Fruit fly (Drosophila melanogaster): ENCODE data around the gene CG42661.

The CG42661 gene

dm6 chr3L:7433325-7433827 is 31.9 kb upstream of the CG42661 start (continued):
- TF ChIP-seq klu (GFP tag; IDR thresholded peaks at IDR 0.05) = peak; percentile 41
- peak; percentile 27 for TF ChIP-seq Blimp-1 (GFP tag; optimal IDR thresholded peaks at IDR 0.05)
- peak; percentile 28 for TF ChIP-seq Asciz (GFP tag; optimal IDR thresholded peaks at IDR 0.05)
- TF ChIP-seq CG13424 (tag; optimal IDR thresholded peaks at IDR 0.05) = peak; percentile 13
- peak; percentile 28 for TF ChIP-seq CG13894 (tag; optimal IDR thresholded peaks at IDR 0.05)
- no peak for TF ChIP-seq CG17568 (GFP tag; optimal IDR thresholded peaks at IDR 0.05)
- no peak for TF ChIP-seq dm (GFP tag; optimal IDR thresholded peaks at IDR 0.05)
- TF ChIP-seq CG32532 (GFP tag; IDR thresholded peaks at IDR 0.05) = peak; percentile 61; the same call in 1 of the 2 replicates
- peak; percentile 30 for TF ChIP-seq CG1603 (tag; optimal IDR thresholded peaks at IDR 0.05)
- TF ChIP-seq CG4282 (GFP tag; optimal IDR thresholded peaks at IDR 0.05) = no peak
- peak; percentile 58 for TF ChIP-seq gem (tag; optimal IDR thresholded peaks at IDR 0.05)
- TF ChIP-seq phol (tag; optimal IDR thresholded peaks at IDR 0.05) = peak; percentile 52
- TF ChIP-seq nmo (GFP tag; optimal IDR thresholded peaks at IDR 0.05) = peak; percentile 15
- TF ChIP-seq CG10543 (GFP tag; optimal IDR thresholded peaks at IDR 0.05) = peak; percentile 49
- TF ChIP-seq dmrt11E (tag; optimal IDR thresholded peaks at IDR 0.05) = peak; percentile 38
- peak; percentile 96 for TF ChIP-seq crol (GFP tag; IDR thresholded peaks at IDR 0.05)
- peak; percentile 24 to 50 for TF ChIP-seq Trl (optimal IDR thresholded peaks at IDR 0.05)
- no peak for TF ChIP-seq Trl (GFP tag; optimal IDR thresholded peaks at IDR 0.05)
- peak; percentile 28 for TF ChIP-seq sd (tag; optimal IDR thresholded peaks at IDR 0.05)
- no peak for TF ChIP-seq pfk (GFP tag; optimal IDR thresholded peaks at IDR 0.05)
- peak; percentile 48; the same call in 1 of the 2 replicates for TF ChIP-seq Atf6 (GFP tag; IDR thresholded peaks at IDR 0.05)
- TF ChIP-seq row (GFP tag; IDR thresholded peaks at IDR 0.05) = peak; percentile 48; the same call in 1 of the 3 replicates
- TF ChIP-seq CG2889 (GFP tag; IDR thresholded peaks at IDR 0.05) = no peak
- peak; percentile 57; the same call in 1 of the 3 replicates for TF ChIP-seq CG2199 (GFP tag; IDR thresholded peaks at IDR 0.05)
- no peak for TF ChIP-seq so (GFP tag; IDR thresholded peaks at IDR 0.05)
- peak; percentile 13; the same call in 1 of the 2 replicates for TF ChIP-seq NFAT (GFP tag; IDR thresholded peaks at IDR 0.05)
- TF ChIP-seq z (GFP tag; IDR thresholded peaks at IDR 0.05) = peak; percentile 95
- TF ChIP-seq tgo (GFP tag; IDR thresholded peaks at IDR 0.05) = no peak; the same call in 2 of the 3 replicates
- peak; percentile 71 for TF ChIP-seq CG12769 (tag; optimal IDR thresholded peaks at IDR 0.05)
- TF ChIP-seq HmgZ (tag; optimal IDR thresholded peaks at IDR 0.05) = peak; percentile 27
- TF ChIP-seq CG8281 (tag; optimal IDR thresholded peaks at IDR 0.05) = peak; percentile 74
- peak; percentile 5; the same call in 1 of the 2 replicates for TF ChIP-seq amos (GFP tag; IDR thresholded peaks at IDR 0.05; ENCODE audit: partially characterized antibody)
- no peak for TF ChIP-seq CG6254 (GFP tag; optimal IDR thresholded peaks at IDR 0.05)
- TF ChIP-seq CG2678 (tag; optimal IDR thresholded peaks at IDR 0.05) = peak; percentile 48
- TF ChIP-seq vvl (GFP tag; IDR thresholded peaks at IDR 0.05) = peak; percentile 37; the same call in 1 of the 2 replicates
- peak; percentile 33 for TF ChIP-seq dmrt99B (tag; optimal IDR thresholded peaks at IDR 0.05)
- TF ChIP-seq CG1024 (GFP tag; IDR thresholded peaks at IDR 0.05) = 0 out of 2 replicates have a peak, but pooled peaks have one; percentile 3
- peak; percentile 34; the same call in 1 of the 2 replicates for TF ChIP-seq Adf1 (GFP tag; IDR thresholded peaks at IDR 0.05)
- peak; percentile 63 for TF ChIP-seq Drgx (GFP tag; IDR thresholded peaks at IDR 0.05)
- TF ChIP-seq lov (optimal IDR thresholded peaks at IDR 0.05) = no peak
- no peak for TF ChIP-seq lov (GFP tag; IDR thresholded peaks at IDR 0.05)
- peak; percentile 21 for TF ChIP-seq oc (tag; optimal IDR thresholded peaks at IDR 0.05)
- peak; percentile 59 for TF ChIP-seq CG10979 (tag; optimal IDR thresholded peaks at IDR 0.05)
- TF ChIP-seq CG32772 (GFP tag; IDR thresholded peaks at IDR 0.05) = peak; percentile 34; the same call in 1 of the 2 replicates
- 0 out of 2 replicates have a peak, but pooled peaks have one; percentile 5 for TF ChIP-seq al (GFP tag; IDR thresholded peaks at IDR 0.05)
- peak; percentile 11 for TF ChIP-seq CG8388 (GFP tag; optimal IDR thresholded peaks at IDR 0.05)
- no peak for TF ChIP-seq CG8290 (GFP tag; optimal IDR thresholded peaks at IDR 0.05)
- TF ChIP-seq CG8290 (tag; optimal IDR thresholded peaks at IDR 0.05) = peak in 1 of 2 experiments; percentile 51
- no peak for TF ChIP-seq Chrac-16 (GFP tag; optimal IDR thresholded peaks at IDR 0.05)
- peak; percentile 35 for TF ChIP-seq Sox102F (GFP tag; optimal IDR thresholded peaks at IDR 0.05)

Measured in whole organism, embryonic.